Fruit fly (Drosophila melanogaster): ENCODE measurements around the gene Septin2.

The Septin2 gene

DNA sequence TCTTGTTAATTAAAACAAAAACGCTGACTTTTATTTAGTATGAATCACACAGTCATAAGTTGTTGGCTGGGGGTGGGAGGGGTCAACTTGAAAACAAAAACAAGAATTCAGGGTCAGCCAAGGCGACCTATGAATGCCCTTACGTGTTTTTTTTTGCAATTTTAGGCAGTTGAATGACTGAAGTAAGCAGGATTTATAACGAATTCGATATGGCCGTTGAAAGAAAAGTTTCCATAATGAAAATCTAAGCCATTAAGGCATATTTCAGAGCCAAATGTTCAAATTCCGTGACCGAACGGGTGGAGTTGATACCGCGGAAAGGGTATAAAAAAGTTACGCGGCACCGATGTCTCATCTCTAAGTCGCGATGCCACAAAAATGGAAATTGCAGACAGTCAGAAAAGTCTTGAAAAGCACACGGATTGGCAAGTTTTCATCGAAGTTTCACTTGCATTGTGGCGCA, 45.9 kb upstream of the Septin2 start (continued):
- TF ChIP-seq CG10366 (GFP tag; IDR thresholded peaks at IDR 0.05), result peak; percentile 68; the same call in 1 of the 2 replicates
- TF ChIP-seq Sry-β (GFP tag; optimal IDR thresholded peaks at IDR 0.05), result no peak
- no peak for TF ChIP-seq lov (optimal IDR thresholded peaks at IDR 0.05)
- TF ChIP-seq lov (GFP tag; IDR thresholded peaks at IDR 0.05), result 0 out of 3 replicates have a peak, but pooled peaks have one; percentile 65
- TF ChIP-seq prd (optimal IDR thresholded peaks at IDR 0.05), result no peak
- TF ChIP-seq prd (GFP tag; IDR thresholded peaks at IDR 0.05), result peak; percentile 78
- TF ChIP-seq CG10431 (GFP tag; optimal IDR thresholded peaks at IDR 0.05), result no peak
- TF ChIP-seq p53 (GFP tag; optimal IDR thresholded peaks at IDR 0.05), result peak; percentile 27
- TF ChIP-seq mld (GFP tag; IDR thresholded peaks at IDR 0.05; ENCODE audit: partially characterized antibody), result no peak
- no peak for TF ChIP-seq Sin3A (optimal IDR thresholded peaks at IDR 0.05)
- no peak for TF ChIP-seq h (optimal IDR thresholded peaks at IDR 0.05)
- peak; percentile 75 to 90 for TF ChIP-seq Pdp1 (GFP tag; optimal IDR thresholded peaks at IDR 0.05)
- TF ChIP-seq Ssrp (tag; optimal IDR thresholded peaks at IDR 0.05), result peak; percentile 57
- TF ChIP-seq CG9932 (GFP tag; IDR thresholded peaks at IDR 0.05), result peak; percentile 75
- peak; percentile 29 for TF ChIP-seq CG14965 (GFP tag; optimal IDR thresholded peaks at IDR 0.05; ENCODE audit: borderline replicate concordance)
- no peak for TF ChIP-seq fd64A (GFP tag; optimal IDR thresholded peaks at IDR 0.05)
- peak; percentile 67 for TF ChIP-seq ranshi (GFP tag; IDR thresholded peaks at IDR 0.05)
- peak; percentile 39 for TF ChIP-seq CG6765 (GFP tag; optimal IDR thresholded peaks at IDR 0.05)
- peak; percentile 91 for TF ChIP-seq sens (GFP tag)
- TF ChIP-seq Usf (GFP tag; optimal IDR thresholded peaks at IDR 0.05), result no peak
- TF ChIP-seq otp (GFP tag; IDR thresholded peaks at IDR 0.05), result 0 out of 3 replicates have a peak, but pooled peaks have one; percentile 36
- no peak for TF ChIP-seq oc (tag; optimal IDR thresholded peaks at IDR 0.05)
- TF ChIP-seq CG4820 (GFP tag; optimal IDR thresholded peaks at IDR 0.05), result peak; percentile 47
- no peak for TF ChIP-seq nmo (GFP tag; optimal IDR thresholded peaks at IDR 0.05)
- TF ChIP-seq CG11093 (GFP tag; IDR thresholded peaks at IDR 0.05), result 0 out of 3 replicates have a peak, but pooled peaks have one; percentile 39
- TF ChIP-seq CG17328 (GFP tag; IDR thresholded peaks at IDR 0.05), result peak; percentile 61; the same call in 1 of the 2 replicates
- TF ChIP-seq MBD-R2 (GFP tag; IDR thresholded peaks at IDR 0.05), result peak; percentile 55; the same call in 1 of the 2 replicates
- TF ChIP-seq Fer1 (GFP tag; optimal IDR thresholded peaks at IDR 0.05), result peak; percentile 78
- TF ChIP-seq ham (GFP tag; IDR thresholded peaks at IDR 0.05), result no peak
- peak; percentile 54 for TF ChIP-seq CG10654 (GFP tag; optimal IDR thresholded peaks at IDR 0.05)
- peak; percentile 39; the same call in 1 of the 2 replicates for TF ChIP-seq Rx (GFP tag; IDR thresholded peaks at IDR 0.05)
- TF ChIP-seq nerfin-1 (tag; optimal IDR thresholded peaks at IDR 0.05), result no peak
- peak; percentile 26 for TF ChIP-seq Mad (GFP tag; optimal IDR thresholded peaks at IDR 0.05)
- peak; percentile 73 for TF ChIP-seq sob (GFP tag; IDR thresholded peaks at IDR 0.05)
- peak; percentile 32 for TF ChIP-seq CG10462 (GFP tag; optimal IDR thresholded peaks at IDR 0.05)
- TF ChIP-seq CG7372 (GFP tag; IDR thresholded peaks at IDR 0.05), result peak; percentile 53; the same call in 1 of the 2 replicates
- peak; percentile 12 for TF ChIP-seq repo (GFP tag; optimal IDR thresholded peaks at IDR 0.05)
- peak; percentile 65; the same call in 2 of the 3 replicates for TF ChIP-seq ci (GFP tag; IDR thresholded peaks at IDR 0.05)
- 0 out of 2 replicates have a peak, but pooled peaks have one; percentile 39 for TF ChIP-seq Awh (GFP tag; IDR thresholded peaks at IDR 0.05)
- peak; percentile 54 for TF ChIP-seq CG33557 (GFP tag; optimal IDR thresholded peaks at IDR 0.05)
- peak; percentile 54 for TF ChIP-seq dm (GFP tag; optimal IDR thresholded peaks at IDR 0.05)
- TF ChIP-seq Atf-2 (GFP tag; optimal IDR thresholded peaks at IDR 0.05), result peak; percentile 38
- peak; percentile 34 for TF ChIP-seq CG12104 (GFP tag; optimal IDR thresholded peaks at IDR 0.05)
- peak; percentile 49 for TF ChIP-seq CG30431 (GFP tag; optimal IDR thresholded peaks at IDR 0.05)
- TF ChIP-seq so (GFP tag; IDR thresholded peaks at IDR 0.05), result peak; percentile 78; the same call in 2 of the 3 replicates
- TF ChIP-seq ttk (GFP tag; IDR thresholded peaks at IDR 0.05), result peak; percentile 53
- TF ChIP-seq gsb-n (tag; optimal IDR thresholded peaks at IDR 0.05), result no peak
- peak in 1 of 2 experiments; percentile 93 for TF ChIP-seq Hr78 (GFP tag; optimal IDR thresholded peaks at IDR 0.05)
- peak; percentile 71 for TF ChIP-seq tx (GFP tag; optimal IDR thresholded peaks at IDR 0.05)
- TF ChIP-seq CG4730 (GFP tag; IDR thresholded peaks at IDR 0.05), result peak; percentile 64
- peak; percentile 21 for TF ChIP-seq Ravus (GFP tag; IDR thresholded peaks at IDR 0.05)
- TF ChIP-seq shn (GFP tag; optimal IDR thresholded peaks at IDR 0.05), result peak; percentile 75
